Worm (Caenorhabditis elegans) whole organism, young adult: ENCODE results near the gene pars-1.

Experiments
- F33H1.4 ChIP-seq: fragments of 200-800 bp; sonication (Bioruptor generic); IDR thresholded peaks from 2 replicates; pipeline ENCODE4 v1.3.6; 2022; ENCODE audit warnings: missing genetic modification reagents, missing genetic modification characterization, missing compliant biosample characterization
- F52B5.7 ChIP-seq: sonication (generic microtip); optimal IDR thresholded peaks from 2 replicates; lab custom pipeline; 2016; ENCODE audit warnings: mild to moderate bottlenecking, missing genetic modification characterization, missing compliant biosample characterization
- F55B11.4 ChIP-seq: sonication (generic microtip); optimal IDR thresholded peaks from 2 replicates; lab custom pipeline; 2016; ENCODE audit warnings: missing compliant biosample characterization, missing genetic modification characterization, borderline replicate concordance; ENCODE audit not compliant: insufficient read depth
- K12H6.12 ChIP-seq: fragments of 200-800 bp; sonication (Bioruptor generic); optimal IDR thresholded peaks from 2 replicates; lab custom pipeline; 2018; ENCODE audit warnings: mild to moderate bottlenecking, missing genetic modification characterization, missing compliant biosample characterization
- Y53G8AR.9 ChIP-seq: fragments of 200-800 bp; sonication (Bioruptor generic); conservative IDR thresholded peaks from 2 replicates; pipeline ENCODE4 v1.3.6; 2022; ENCODE audit warnings: missing genetic modification reagents, missing genetic modification characterization, missing compliant biosample characterization
- Y56A3A.18 ChIP-seq: fragments of 200-800 bp; sonication (Bioruptor generic); IDR thresholded peaks from 2 replicates; pipeline ENCODE4 v1.3.6; 2022; ENCODE audit warnings: missing genetic modification reagents, missing genetic modification characterization, missing compliant biosample characterization
- Y79H2A.3 ChIP-seq: fragments of 200-800 bp; sonication (Bioruptor generic); conservative IDR thresholded peaks from 2 replicates; pipeline ENCODE4 v1.3.6; 2022; ENCODE audit warnings: missing genetic modification reagents, missing genetic modification characterization, missing compliant biosample characterization
- ZK185.1 ChIP-seq: sonication (generic microtip); optimal IDR thresholded peaks from 2 replicates; lab custom pipeline; 2016; ENCODE audit warnings: mild to moderate bottlenecking, missing genetic modification characterization, missing compliant biosample characterization; ENCODE audit not compliant: poor library complexity, severe bottlenecking
- aptf-2 ChIP-seq: fragments of 200-800 bp; sonication (Bioruptor generic); conservative IDR thresholded peaks from 2 replicates; pipeline ENCODE4 v1.3.6; 2022; ENCODE audit warnings: missing genetic modification reagents, missing genetic modification characterization, missing compliant biosample characterization
- atf-7 ChIP-seq: sonication (generic microtip); optimal IDR thresholded peaks from 2 replicates; lab custom pipeline; 2017; ENCODE audit warnings: mild to moderate bottlenecking, missing genetic modification characterization, missing compliant biosample characterization
- attf-3 ChIP-seq: fragments of 200-800 bp; sonication (Bioruptor generic); conservative IDR thresholded peaks from 2 replicates; pipeline ENCODE4 v1.3.6; 2022; ENCODE audit warnings: missing genetic modification reagents, missing genetic modification characterization, missing compliant biosample characterization
- attf-6 ChIP-seq: fragments of 200-800 bp; sonication (Bioruptor generic); IDR thresholded peaks from 2 replicates; pipeline ENCODE4 v1.3.6; 2022; ENCODE audit warnings: missing genetic modification reagents, missing genetic modification characterization, missing compliant biosample characterization
- ceh-100 ChIP-seq: fragments of 200-800 bp; sonication (Bioruptor generic); IDR thresholded peaks from 2 replicates; pipeline ENCODE4 v1.3.6; 2022; ENCODE audit warnings: missing genetic modification reagents, missing genetic modification characterization, missing compliant biosample characterization
- ceh-58 ChIP-seq: fragments of 200-800 bp; sonication (Bioruptor generic); IDR thresholded peaks from 2 replicates; pipeline ENCODE4 v1.3.6; 2022; ENCODE audit warnings: missing genetic modification characterization, missing compliant biosample characterization
- ceh-79 ChIP-seq: sonication (generic microtip); optimal IDR thresholded peaks from 2 replicates; lab custom pipeline; 2017; ENCODE audit warnings: mild to moderate bottlenecking, missing genetic modification characterization, missing compliant biosample characterization
- ceh-91 ChIP-seq: fragments of 200-800 bp; sonication (Bioruptor generic); IDR thresholded peaks from 2 replicates; pipeline ENCODE4 v1.3.6; 2022; ENCODE audit warnings: missing genetic modification reagents, missing genetic modification characterization, missing compliant biosample characterization
- chd-7 ChIP-seq: sonication (generic microtip); optimal IDR thresholded peaks from 2 replicates; lab custom pipeline; 2016; ENCODE audit warnings: mild to moderate bottlenecking, missing genetic modification characterization, moderate library complexity, missing compliant biosample characterization
- dpl-1 ChIP-seq: fragments of 150-350 bp; optimal IDR thresholded peaks from 2 replicates; lab custom pipeline; 2014; ENCODE audit warnings: missing biosample characterization, missing genetic modification reagents, missing genetic modification characterization
- efl-1 ChIP-seq: fragments of 150-350 bp; optimal IDR thresholded peaks from 2 replicates; lab custom pipeline; 2014; ENCODE audit warnings: missing biosample characterization, missing genetic modification reagents, missing genetic modification characterization
- gei-17 ChIP-seq: fragments of 200-800 bp; sonication (Bioruptor generic); optimal IDR thresholded peaks from 2 replicates; lab custom pipeline; 2018; ENCODE audit warnings: mild to moderate bottlenecking, missing genetic modification characterization, missing compliant biosample characterization
- him-1 ChIP-seq: sonication (generic microtip); optimal IDR thresholded peaks from 2 replicates; lab custom pipeline; 2016; ENCODE audit warnings: missing genotype, missing genetic modification reagents, missing genetic modification characterization, missing compliant biosample characterization
- hlh-26 ChIP-seq: fragments of 200-800 bp; sonication (Bioruptor generic); conservative IDR thresholded peaks from 2 replicates; pipeline ENCODE4 v1.3.6; 2022; ENCODE audit warnings: missing genetic modification reagents, missing genetic modification characterization, missing compliant biosample characterization
- hmg-1.2 ChIP-seq: fragments of 200-800 bp; sonication (Bioruptor generic); IDR thresholded peaks from 2 replicates; pipeline ENCODE4 v1.3.6; 2022; ENCODE audit warnings: missing genetic modification reagents, missing genetic modification characterization, missing compliant biosample characterization
- hsf-1 ChIP-seq: fragments of 200-800 bp; sonication (Bioruptor generic); IDR thresholded peaks from 2 replicates; pipeline ENCODE4 v1.3.6; 2022; ENCODE audit warnings: missing genetic modification reagents, missing genetic modification characterization, missing compliant biosample characterization
- lag-1 ChIP-seq: fragments of 200-800 bp; sonication (Bioruptor generic); IDR thresholded peaks from 2 replicates; pipeline ENCODE4 v1.3.6; 2022; ENCODE audit warnings: missing genetic modification reagents, missing genetic modification characterization, missing compliant biosample characterization
- lir-1 ChIP-seq: fragments of 200-800 bp; sonication (Bioruptor generic); conservative IDR thresholded peaks from 2 replicates; pipeline ENCODE4 v1.3.6; 2022; ENCODE audit warnings: missing genetic modification reagents, missing genetic modification characterization, missing compliant biosample characterization
- lsl-1 ChIP-seq: fragments of 200-800 bp; sonication (Bioruptor generic); optimal IDR thresholded peaks from 2 replicates; lab custom pipeline; 2018; ENCODE audit warnings: mild to moderate bottlenecking, missing genetic modification characterization, moderate library complexity, missing compliant biosample characterization
- madf-10 ChIP-seq: sonication (generic microtip); optimal IDR thresholded peaks from 2 replicates; lab custom pipeline; 2016; ENCODE audit warnings: mild to moderate bottlenecking, missing genetic modification characterization, missing compliant biosample characterization
- madf-6 ChIP-seq: fragments of 200-800 bp; sonication (Bioruptor generic); IDR thresholded peaks from 2 replicates; pipeline ENCODE4 v1.3.6; 2022; ENCODE audit warnings: missing genetic modification reagents, missing genetic modification characterization, missing compliant biosample characterization
- madf-8 ChIP-seq: fragments of 200-800 bp; sonication (Bioruptor generic); conservative IDR thresholded peaks from 2 replicates; pipeline ENCODE4 v1.3.6; 2022; ENCODE audit warnings: missing genetic modification reagents, missing genetic modification characterization, missing compliant biosample characterization
- nfyb-1 ChIP-seq: fragments of 200-800 bp; sonication (Bioruptor generic); IDR thresholded peaks from 2 replicates; pipeline ENCODE4 v1.3.6; 2022; ENCODE audit warnings: missing genetic modification reagents, missing genetic modification characterization, missing compliant biosample characterization
- nhr-120 ChIP-seq: fragments of 200-800 bp; sonication (Bioruptor generic); IDR thresholded peaks from 2 replicates; pipeline ENCODE4 v1.3.6; 2022; ENCODE audit warnings: missing genetic modification characterization, missing compliant biosample characterization
- pha-4 ChIP-seq: fragments of 150-350 bp; sonication (generic microtip); optimal IDR thresholded peaks from 2 replicates; lab custom pipeline; 2014; ENCODE audit warnings: missing biosample characterization, missing genetic modification reagents, missing genetic modification characterization
- rcor-1 ChIP-seq: fragments of 200-800 bp; sonication (Bioruptor generic); IDR thresholded peaks from 2 replicates; pipeline ENCODE4 v1.3.6; 2022; ENCODE audit warnings: missing genetic modification reagents, missing genetic modification characterization, missing compliant biosample characterization
- rpc-1 ChIP-seq, 2 experiments: fragments of 150-350 bp in 1 of 2; sonication (generic microtip) in 1 of 2; optimal IDR thresholded peaks; 2 replicates each; lab custom pipeline; 2014 to 2018; ENCODE audit warnings: missing biosample characterization in 1 of 2, missing genetic modification characterization in 1 of 2, missing genetic modification reagents in 1 of 2, missing genotype in 1 of 2
- sdz-38 ChIP-seq: sonication (generic microtip); optimal IDR thresholded peaks from 2 replicates; lab custom pipeline; 2016; ENCODE audit warnings: missing genotype, missing genetic modification characterization, missing compliant biosample characterization
- snpc-3.4 ChIP-seq: sonication (generic microtip); optimal IDR thresholded peaks from 2 replicates; lab custom pipeline; 2017; ENCODE audit warnings: missing genetic modification characterization, mild to moderate bottlenecking, missing compliant biosample characterization, antibody characterized with exemption, moderate library complexity, missing genotype, missing genetic modification reagents
- xnd-1 ChIP-seq: sonication (generic microtip); optimal IDR thresholded peaks from 2 replicates; lab custom pipeline; 2016; ENCODE audit warnings: missing genotype, missing genetic modification reagents, missing genetic modification characterization, missing compliant biosample characterization
- ztf-22 ChIP-seq: fragments of 200-800 bp; sonication (Bioruptor generic); optimal IDR thresholded peaks from 2 replicates; lab custom pipeline; 2018; ENCODE audit warnings: mild to moderate bottlenecking, missing genetic modification characterization, moderate library complexity, missing compliant biosample characterization
- ztf-26 ChIP-seq: sonication (generic microtip); optimal IDR thresholded peaks from 2 replicates; lab custom pipeline; 2017; ENCODE audit warnings: missing genetic modification characterization, missing compliant biosample characterization
- ztf-28 ChIP-seq: fragments of 200-800 bp; sonication (Bioruptor generic); IDR thresholded peaks from 2 replicates; pipeline ENCODE4 v1.3.6; 2022; ENCODE audit warnings: missing genetic modification reagents, missing genetic modification characterization, missing compliant biosample characterization

Gene pars-1

DNA sequence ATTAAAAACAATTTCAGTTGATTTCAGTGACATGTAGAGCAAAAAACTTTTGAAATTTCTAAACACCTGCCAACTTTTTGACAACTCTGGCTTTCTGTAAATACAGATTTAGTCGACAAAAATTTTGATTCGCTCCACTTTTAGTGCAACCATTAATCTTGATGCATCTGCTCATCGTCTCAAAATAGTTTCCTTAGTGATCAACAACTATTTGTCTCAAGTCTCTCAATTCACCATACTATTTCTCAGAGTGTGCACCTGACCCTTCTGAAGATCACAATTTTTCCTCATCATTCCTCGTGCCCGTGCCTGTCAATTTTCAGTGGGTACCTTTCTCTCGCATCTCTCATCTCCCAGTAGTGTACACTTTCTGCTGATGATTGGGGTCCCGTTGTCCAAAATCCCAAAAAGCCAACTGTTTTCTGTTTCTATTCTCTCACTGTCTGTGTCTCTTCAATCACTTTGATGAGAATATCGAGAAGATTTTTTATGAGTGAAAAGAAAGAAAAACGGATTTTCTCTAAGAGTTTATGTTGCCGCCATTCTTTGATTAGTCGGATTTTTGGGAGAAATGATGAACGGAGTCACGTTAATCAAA is 21.8 kb upstream of the pars-1 start:
- TF ChIP-seq ztf-28 (GFP tag; lab: Robert Waterston, UW) (no peak), K12H6.12 (peak; percentile 5), hmg-1.2 (GFP tag; lab: Robert Waterston, UW) (peak; percentile 24; the same call in 1 of the 2 replicates), rpc-1 (optimal IDR thresholded peaks at IDR 0.05; lab: Kevin White, UChicago) (no peak), rpc-1 (tag; optimal IDR thresholded peaks at IDR 0.05; lab: Kevin White, UChicago) (no peak), dpl-1 (GFP tag; lab: Kevin White, UChicago) (no peak)

DNA sequence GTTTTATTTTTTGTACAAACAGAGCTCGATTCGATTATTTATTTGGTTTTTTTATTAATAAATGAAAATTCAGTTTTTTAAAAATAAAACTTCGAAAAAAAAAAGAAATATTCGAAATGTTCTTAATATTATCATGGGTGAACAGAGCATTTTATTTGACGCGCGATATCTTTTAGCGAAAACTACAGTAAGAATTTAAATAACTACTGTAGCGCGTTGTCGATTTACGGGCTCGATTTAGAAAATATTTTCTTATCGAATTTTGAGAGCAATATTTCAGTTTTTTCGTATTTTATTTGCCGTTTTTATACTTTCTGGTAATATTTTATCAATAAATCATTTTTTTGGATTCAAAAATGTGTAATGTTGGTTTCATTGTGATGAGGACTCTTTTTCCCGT is 17.7 kb upstream of the pars-1 start:
- no peak for TF ChIP-seq pha-4 (tag; lab: Kevin White, UChicago)
- no peak for TF ChIP-seq sdz-38 (tag; lab: Kevin White, UChicago)
- peak; percentile 22 for TF ChIP-seq snpc-3.4 (tag; lab: Kevin White, UChicago)
- peak; percentile 35 for TF ChIP-seq xnd-1 (tag; lab: Kevin White, UChicago)
- TF ChIP-seq ztf-26 = no peak
- TF ChIP-seq rcor-1 (GFP tag; lab: Robert Waterston, UW) = no peak
- TF ChIP-seq madf-8 (GFP tag; lab: Robert Waterston, UW) = peak; percentile 28
- peak; percentile 55 for TF ChIP-seq madf-6 (GFP tag; lab: Robert Waterston, UW)
- no peak for TF ChIP-seq gei-17 (GFP tag; lab: Kevin White, UChicago)
- no peak for TF ChIP-seq attf-6 (GFP tag; lab: Robert Waterston, UW)
- 0 out of 2 replicates have a peak, but pooled peaks have one; percentile 37 for TF ChIP-seq Y56A3A.18 (GFP tag; lab: Robert Waterston, UW)
- TF ChIP-seq him-1 (tag; lab: Kevin White, UChicago) = peak; percentile 77
- TF ChIP-seq F33H1.4 = peak; percentile 64; the same call in 1 of the 2 replicates
- TF ChIP-seq ceh-91 (GFP tag; lab: Robert Waterston, UW) = peak; percentile 53; the same call in 1 of the 2 replicates
- peak; percentile 90 for TF ChIP-seq lsl-1 (GFP tag; lab: Kevin White, UChicago)
- no peak for TF ChIP-seq hlh-26 (GFP tag; lab: Robert Waterston, UW)

DNA sequence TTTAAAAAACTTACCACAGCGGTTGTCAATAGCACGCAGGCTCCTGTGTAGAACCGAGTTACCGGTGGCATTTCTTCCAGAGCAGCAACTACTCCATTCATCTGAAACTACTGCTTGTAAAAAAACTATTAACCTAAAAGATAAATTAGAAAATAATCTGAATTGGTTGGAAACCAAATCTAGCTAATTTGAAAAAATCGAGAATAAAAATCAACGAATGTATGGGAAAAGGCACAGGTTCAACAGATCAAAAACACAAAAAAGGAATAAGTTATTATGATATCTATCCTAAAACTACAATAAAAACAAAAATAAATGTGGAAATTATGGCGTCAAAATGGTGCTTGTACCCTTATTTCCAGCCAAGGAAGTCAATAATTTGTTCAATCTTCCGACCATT is 15.8 kb upstream of the pars-1 start, which contains the start of gene der-2:
der-2 (minus strand) TSS at position 101 of the 400 bp plus-strand sequence.
- TF ChIP-seq atf-7 (tag; lab: Kevin White, UChicago) (no peak), ztf-28 (GFP tag; lab: Robert Waterston, UW) (no peak)
- TF ChIP-seq, all 124 proteins: peak for 0

DNA sequence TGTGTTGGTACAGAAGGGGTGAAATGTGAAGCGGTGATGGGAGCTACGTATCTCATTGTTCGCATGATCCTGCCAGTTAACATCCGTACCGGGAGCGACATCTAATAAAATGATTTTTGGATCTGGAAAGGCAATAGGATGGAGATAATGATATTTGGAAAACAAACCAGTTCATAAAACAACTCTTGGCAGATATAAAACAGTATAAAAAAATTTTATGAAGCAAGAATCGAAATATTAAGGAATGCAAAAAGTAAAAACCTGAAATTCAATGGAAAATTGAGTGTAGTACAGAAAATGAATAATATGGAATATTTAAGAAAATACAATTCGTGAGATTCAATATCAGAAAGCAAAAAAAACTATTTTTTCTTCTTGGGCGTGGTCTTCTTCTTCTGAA is 12.2 kb upstream of the pars-1 start, which contains the start of gene hsp-75:
hsp-75 (minus strand) TSS at position 101 of the 400 bp plus-strand sequence.
- TF ChIP-seq aptf-2 (GFP tag; lab: Robert Waterston, UW) (no peak), ceh-100 (GFP tag; lab: Robert Waterston, UW) (no peak), F52B5.7 (tag; lab: Kevin White, UChicago) (no peak), nfyb-1 (GFP tag; lab: Robert Waterston, UW) (no peak), ceh-79 (no peak), nhr-120 (no peak), Y53G8AR.9 (GFP tag; lab: Robert Waterston, UW) (no peak)

DNA sequence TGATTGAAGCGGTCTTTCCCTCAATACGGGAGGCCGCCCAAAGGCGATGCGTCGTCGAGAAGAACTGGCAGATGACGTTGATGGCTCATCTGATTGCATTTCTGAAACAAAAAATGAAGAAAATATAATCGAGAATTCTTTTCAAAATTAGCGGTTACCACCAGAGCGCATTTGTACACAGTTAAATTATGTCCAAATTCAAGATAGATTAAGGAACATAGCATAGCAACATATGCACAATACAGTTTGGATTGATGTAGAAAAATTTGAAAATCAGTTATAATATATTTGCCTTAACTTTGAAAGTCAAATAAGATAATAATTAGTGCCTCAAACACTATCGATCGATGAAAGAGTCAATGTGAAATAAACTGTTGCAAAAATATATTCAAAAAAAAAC is 9.1 kb upstream of the pars-1 start, which contains the start of gene R151.8:
R151.8 (minus strand) TSS at position 101 of the 400 bp plus-strand sequence.
- TF ChIP-seq ZK185.1 (tag; lab: Kevin White, UChicago) (no peak), ztf-22 (GFP tag; lab: Kevin White, UChicago) (no peak), K12H6.12 (no peak), madf-10 (no peak), lag-1 (no peak), attf-3 (GFP tag; lab: Robert Waterston, UW) (no peak), lir-1 (GFP tag; lab: Robert Waterston, UW) (no peak), Y79H2A.3 (no peak), chd-7 (no peak), efl-1 (GFP tag; lab: Kevin White, UChicago) (no peak), ceh-58 (GFP tag; lab: Robert Waterston, UW) (no peak), pha-4 (tag; lab: Kevin White, UChicago) (no peak), F55B11.4 (tag; lab: Kevin White, UChicago) (no peak), hsf-1 (GFP tag; lab: Robert Waterston, UW) (no peak), ceh-79 (no peak)
